Worm (Caenorhabditis elegans): ENCODE measurements around the gene mob-2.

Gene mob-2

DNA sequence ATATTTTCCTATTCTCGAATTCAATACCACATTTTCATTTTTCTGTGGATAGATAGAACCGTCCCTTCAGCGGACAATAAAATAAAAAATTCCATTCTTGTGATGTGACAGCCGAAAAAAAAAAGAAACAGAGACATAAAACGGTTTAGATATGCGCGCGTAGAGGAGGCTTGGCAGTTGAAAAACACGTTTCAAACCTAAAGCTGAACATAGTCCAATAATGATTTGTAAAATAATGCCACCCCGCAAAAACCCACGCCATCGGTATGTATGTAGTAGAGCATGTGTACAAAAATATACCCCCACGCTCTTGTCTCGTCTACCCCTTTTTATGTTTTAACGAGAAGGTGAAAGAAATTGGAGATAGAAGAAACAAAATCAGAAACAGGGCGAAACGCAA, 61.2 kb downstream of the mob-2 start (continued):
- TF ChIP-seq ctbp-1 (GFP tag; IDR thresholded peaks at IDR 0.05) (no peak), php-3 (GFP tag; IDR thresholded peaks at IDR 0.05) (no peak), set-16 (GFP tag; IDR thresholded peaks at IDR 0.05) (no peak), nhr-77 (tag; optimal IDR thresholded peaks at IDR 0.05) (no peak), madf-9 (GFP tag; conservative IDR thresholded peaks at IDR 0.05) (no peak), skn-1 (tag; optimal IDR thresholded peaks at IDR 0.05) (no peak), ztf-11 (tag; optimal IDR thresholded peaks at IDR 0.05) (no peak), mxl-3 (GFP tag; optimal IDR thresholded peaks at IDR 0.05) (peak; percentile 23), ZK546.5 (tag; optimal IDR thresholded peaks at IDR 0.05) (no peak), T20F7.1 (GFP tag; optimal IDR thresholded peaks at IDR 0.05) (no peak), zfp-3 (GFP tag; conservative IDR thresholded peaks at IDR 0.05) (peak; percentile 56; the same call in 1 of the 2 replicates), nhr-76 (tag; optimal IDR thresholded peaks at IDR 0.05) (no peak), zip-2 (tag; optimal IDR thresholded peaks at IDR 0.05) (no peak)

DNA sequence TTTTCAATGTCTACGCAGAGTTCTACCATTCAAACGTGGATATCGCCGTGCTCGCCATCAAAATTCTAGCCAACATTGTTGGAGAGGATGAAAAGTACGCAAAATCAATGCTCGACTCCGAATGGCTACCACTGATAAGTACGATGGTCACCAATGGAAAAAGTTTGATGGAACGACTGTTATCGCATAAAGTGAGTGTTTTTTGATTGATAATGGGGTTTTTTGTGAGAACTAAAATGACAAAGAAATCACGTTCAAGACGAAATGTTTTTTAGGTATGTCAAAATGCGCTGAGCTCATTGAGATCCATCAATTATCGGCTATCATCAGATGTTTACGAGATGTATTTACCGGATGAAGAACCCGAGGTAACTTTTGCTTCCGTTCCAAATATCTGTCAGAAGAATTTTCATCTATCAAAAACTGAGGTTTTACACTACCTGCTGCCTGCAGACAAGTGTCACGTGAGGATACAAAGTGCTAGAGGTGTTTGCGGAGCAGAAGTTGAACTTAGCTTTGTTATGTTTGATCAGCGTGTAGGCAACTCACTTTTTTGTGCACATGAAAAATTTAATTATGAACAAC, 63.6 kb downstream of the mob-2 start:
- peak; percentile 34 for TF ChIP-seq dmd-6 (GFP tag; IDR thresholded peaks at IDR 0.05)
- peak; percentile 1 for TF ChIP-seq mes-2 (tag; optimal IDR thresholded peaks at IDR 0.05; ENCODE audit: poor library complexity, severe bottlenecking)
- no peak for TF ChIP-seq lin-15B (tag; optimal IDR thresholded peaks at IDR 0.05)
- no peak for TF ChIP-seq nhr-42 (GFP tag; IDR thresholded peaks at IDR 0.05)
- no peak for TF ChIP-seq aly-2 (tag; optimal IDR thresholded peaks at IDR 0.05)
- TF ChIP-seq nhr-11 (tag; optimal IDR thresholded peaks at IDR 0.05), result peak; percentile 49
- TF ChIP-seq ceh-82 (tag; optimal IDR thresholded peaks at IDR 0.05), result no peak
- TF ChIP-seq snpc-1.2 (GFP tag; IDR thresholded peaks at IDR 0.05), result no peak
- peak in 1 of 2 experiments; percentile 57 for TF ChIP-seq unc-62 (GFP tag; optimal IDR thresholded peaks at IDR 0.05 in 1 of 2)
- TF ChIP-seq unc-62 (tag; optimal IDR thresholded peaks at IDR 0.05), result no peak
- no peak for TF ChIP-seq zip-2 (tag; optimal IDR thresholded peaks at IDR 0.05)
- TF ChIP-seq madf-5 (GFP tag; IDR thresholded peaks at IDR 0.05), result no peak
- TF ChIP-seq nhr-28 (tag; optimal IDR thresholded peaks at IDR 0.05), result peak; percentile 59
- TF ChIP-seq ceh-20 (GFP tag; IDR thresholded peaks at IDR 0.05), result 0 out of 2 replicates have a peak, but pooled peaks have one; percentile 45
- 0 out of 2 replicates have a peak, but pooled peaks have one; percentile 43 for TF ChIP-seq mdt-29 (GFP tag; IDR thresholded peaks at IDR 0.05)
- no peak for TF ChIP-seq nhr-41 (GFP tag; IDR thresholded peaks at IDR 0.05)
- peak; percentile 31; the same call in 1 of the 2 replicates for TF ChIP-seq tra-1 (GFP tag; IDR thresholded peaks at IDR 0.05)
- TF ChIP-seq unc-39 (tag; optimal IDR thresholded peaks at IDR 0.05), result no peak
- TF ChIP-seq nhr-76 (tag; optimal IDR thresholded peaks at IDR 0.05), result no peak
- peak in 1 of 2 experiments; percentile 23 for TF ChIP-seq lsy-2 (tag; optimal IDR thresholded peaks at IDR 0.05)
- peak; percentile 3 for TF ChIP-seq nhr-102 (tag; optimal IDR thresholded peaks at IDR 0.05)
- TF ChIP-seq sdz-12 (GFP tag; optimal IDR thresholded peaks at IDR 0.05), result no peak
- TF ChIP-seq php-3 (GFP tag; IDR thresholded peaks at IDR 0.05), result peak; percentile 25; the same call in 1 of the 2 replicates
- TF ChIP-seq fos-1 (tag; optimal IDR thresholded peaks at IDR 0.05), result no peak
- peak; percentile 37 for TF ChIP-seq dve-1 (tag; optimal IDR thresholded peaks at IDR 0.05; ENCODE audit: insufficient read depth)
- peak; percentile 11 for TF ChIP-seq nhr-48 (tag; optimal IDR thresholded peaks at IDR 0.05)
- TF ChIP-seq daf-16 (GFP tag; optimal IDR thresholded peaks at IDR 0.05), result peak in 1 of 2 experiments; percentile 90
- peak; percentile 49 for TF ChIP-seq daf-16 (tag; optimal IDR thresholded peaks at IDR 0.05)
- TF ChIP-seq aha-1 (tag), result peak; percentile 75
- peak; percentile 72 for TF ChIP-seq hlh-30 (tag; optimal IDR thresholded peaks at IDR 0.05; ENCODE audit: insufficient read depth)
- TF ChIP-seq mdl-1 (tag; optimal IDR thresholded peaks at IDR 0.05), result peak in 1 of 2 experiments; percentile 42
- TF ChIP-seq ces-1 (GFP tag; optimal IDR thresholded peaks at IDR 0.05), result no peak
- TF ChIP-seq hlh-11 (tag; optimal IDR thresholded peaks at IDR 0.05), result peak; percentile 70
- TF ChIP-seq hif-1 (tag; optimal IDR thresholded peaks at IDR 0.05), result peak in 1 of 2 experiments; percentile 76
- TF ChIP-seq dmd-9 (GFP tag; IDR thresholded peaks at IDR 0.05), result no peak
- peak; percentile 68 for TF ChIP-seq pqm-1 (tag; optimal IDR thresholded peaks at IDR 0.05)
- TF ChIP-seq nhr-10 (tag; optimal IDR thresholded peaks at IDR 0.05), result peak; percentile 43

Measured in whole organism, L4 larva.